Worm (Caenorhabditis elegans) whole organism, young adult: ENCODE data around the gene sru-1.

ENCODE experiments used
- B0035.1 ChIP-seq: sonication (generic microtip); optimal IDR thresholded peaks from 2 replicates; lab custom pipeline; 2016; ENCODE audit warnings: missing genetic modification characterization, mild to moderate bottlenecking, missing compliant biosample characterization, missing genotype, missing genetic modification reagents
- B0336.3 ChIP-seq: fragments of 200-800 bp; sonication (Bioruptor generic); IDR thresholded peaks from 2 replicates; pipeline ENCODE4 v1.3.6; 2022; ENCODE audit warnings: missing genetic modification characterization, missing compliant biosample characterization
- C06A6.2 ChIP-seq: fragments of 200-800 bp; sonication (Bioruptor generic); conservative IDR thresholded peaks from 2 replicates; pipeline ENCODE4 v1.3.6; 2022; ENCODE audit warnings: missing genetic modification characterization, missing compliant biosample characterization
- C17E4.6 ChIP-seq: fragments of 200-800 bp; sonication (Bioruptor generic); IDR thresholded peaks from 2 replicates; pipeline ENCODE4 v1.3.6; 2022; ENCODE audit warnings: missing genetic modification reagents, missing genetic modification characterization, missing compliant biosample characterization
- D2030.7 ChIP-seq: fragments of 200-800 bp; sonication (Bioruptor generic); IDR thresholded peaks from 2 replicates; pipeline ENCODE4 v1.3.6; 2022; ENCODE audit warnings: missing genetic modification reagents, missing genetic modification characterization, missing compliant biosample characterization
- F23B12.7 ChIP-seq: sonication (generic microtip); optimal IDR thresholded peaks from 2 replicates; lab custom pipeline; 2017; ENCODE audit warnings: missing genetic modification characterization, mild to moderate bottlenecking, missing compliant biosample characterization, antibody characterized with exemption, moderate library complexity; ENCODE audit not compliant: insufficient read depth
- F37B4.10 ChIP-seq: fragments of 200-800 bp; sonication (Bioruptor generic); IDR thresholded peaks from 2 replicates; pipeline ENCODE4 v1.3.6; 2022; ENCODE audit warnings: missing genetic modification characterization, missing compliant biosample characterization
- F49E8.2 ChIP-seq: sonication (generic microtip); optimal IDR thresholded peaks from 3 replicates; lab custom pipeline; 2017; ENCODE audit warnings: missing genetic modification characterization, mild to moderate bottlenecking, missing compliant biosample characterization, antibody characterized with exemption, moderate library complexity; ENCODE audit not compliant: insufficient read depth
- F55B11.4 ChIP-seq: sonication (generic microtip); optimal IDR thresholded peaks from 2 replicates; lab custom pipeline; 2016; ENCODE audit warnings: missing compliant biosample characterization, missing genetic modification characterization, borderline replicate concordance; ENCODE audit not compliant: insufficient read depth
- F57A8.1 ChIP-seq: fragments of 200-800 bp; sonication (Bioruptor generic); optimal IDR thresholded peaks from 2 replicates; lab custom pipeline; 2018; ENCODE audit warnings: mild to moderate bottlenecking, missing genetic modification characterization, moderate library complexity, missing compliant biosample characterization
- F57C9.4 ChIP-seq: sonication (generic microtip); optimal IDR thresholded peaks from 2 replicates; lab custom pipeline; 2017; ENCODE audit warnings: mild to moderate bottlenecking, missing genetic modification characterization, missing compliant biosample characterization
- Y53F4B.3 ChIP-seq: fragments of 200-800 bp; sonication (Bioruptor generic); IDR thresholded peaks from 2 replicates; pipeline ENCODE4 v1.3.6; 2022; ENCODE audit warnings: missing genetic modification reagents, missing genetic modification characterization, missing compliant biosample characterization
- Y56A3A.18 ChIP-seq: fragments of 200-800 bp; sonication (Bioruptor generic); IDR thresholded peaks from 2 replicates; pipeline ENCODE4 v1.3.6; 2022; ENCODE audit warnings: missing genetic modification reagents, missing genetic modification characterization, missing compliant biosample characterization
- Y67H2A.10 ChIP-seq: fragments of 200-800 bp; sonication (Bioruptor generic); conservative IDR thresholded peaks from 2 replicates; pipeline ENCODE4 v1.3.6; 2022; ENCODE audit warnings: missing genetic modification reagents, missing genetic modification characterization, missing compliant biosample characterization
- Y79H2A.3 ChIP-seq: fragments of 200-800 bp; sonication (Bioruptor generic); conservative IDR thresholded peaks from 2 replicates; pipeline ENCODE4 v1.3.6; 2022; ENCODE audit warnings: missing genetic modification reagents, missing genetic modification characterization, missing compliant biosample characterization
- Y95B8A.8 ChIP-seq: fragments of 200-800 bp; sonication (Bioruptor generic); IDR thresholded peaks from 2 replicates; pipeline ENCODE4 v1.3.6; 2022; ENCODE audit warnings: missing genetic modification reagents, missing genetic modification characterization, missing compliant biosample characterization
- akir-1 ChIP-seq: fragments of 200-800 bp; sonication (Bioruptor generic); optimal IDR thresholded peaks from 2 replicates; lab custom pipeline; 2018; ENCODE audit warnings: mild to moderate bottlenecking, missing genetic modification characterization, moderate library complexity, missing compliant biosample characterization
- aptf-3 ChIP-seq: fragments of 200-800 bp; sonication (Bioruptor generic); IDR thresholded peaks from 2 replicates; pipeline ENCODE4 v1.3.6; 2022; ENCODE audit warnings: missing genetic modification characterization, missing compliant biosample characterization
- attf-5 ChIP-seq: fragments of 200-800 bp; sonication (Bioruptor generic); optimal IDR thresholded peaks from 2 replicates; lab custom pipeline; 2018; ENCODE audit warnings: mild to moderate bottlenecking, missing genetic modification characterization, missing compliant biosample characterization
- bed-1 ChIP-seq: fragments of 200-800 bp; sonication (Bioruptor generic); IDR thresholded peaks from 2 replicates; pipeline ENCODE4 v1.3.6; 2022; ENCODE audit warnings: missing genetic modification reagents, missing genetic modification characterization, missing compliant biosample characterization
- bed-2 ChIP-seq: fragments of 200-800 bp; sonication (Bioruptor generic); IDR thresholded peaks from 2 replicates; pipeline ENCODE4 v1.3.6; 2022; ENCODE audit warnings: missing genetic modification reagents, missing genetic modification characterization, missing compliant biosample characterization
- ccch-3 ChIP-seq: fragments of 200-800 bp; sonication (Bioruptor generic); optimal IDR thresholded peaks from 2 replicates; lab custom pipeline; 2018; ENCODE audit warnings: mild to moderate bottlenecking, missing genetic modification characterization, missing compliant biosample characterization
- cebp-1 ChIP-seq, 2 experiments: fragments of 200-800 bp in 1 of 2; sonication (Bioruptor generic) in 1 of 2; sonication (generic microtip) in 1 of 2; IDR thresholded peaks in 1 of 2; optimal IDR thresholded peaks in 1 of 2; 2 replicates each; pipeline versions ENCODE4 v1.3.6 to Lab custom; 2017 to 2022; ENCODE audit warnings: missing compliant biosample characterization in 2 of 2, missing genetic modification characterization in 2 of 2, mild to moderate bottlenecking in 1 of 2, missing genetic modification reagents in 1 of 2, moderate library complexity in 1 of 2
- ceh-100 ChIP-seq: fragments of 200-800 bp; sonication (Bioruptor generic); IDR thresholded peaks from 2 replicates; pipeline ENCODE4 v1.3.6; 2022; ENCODE audit warnings: missing genetic modification reagents, missing genetic modification characterization, missing compliant biosample characterization
- ceh-91 ChIP-seq: fragments of 200-800 bp; sonication (Bioruptor generic); IDR thresholded peaks from 2 replicates; pipeline ENCODE4 v1.3.6; 2022; ENCODE audit warnings: missing genetic modification reagents, missing genetic modification characterization, missing compliant biosample characterization
- dox-1 ChIP-seq: fragments of 200-800 bp; sonication (Bioruptor generic); IDR thresholded peaks from 2 replicates; pipeline ENCODE4 v1.3.6; 2022; ENCODE audit warnings: missing genetic modification reagents, missing genetic modification characterization, missing compliant biosample characterization
- dpff-1 ChIP-seq: sonication (generic microtip); optimal IDR thresholded peaks from 2 replicates; lab custom pipeline; 2017; ENCODE audit warnings: mild to moderate bottlenecking, missing genetic modification characterization, missing compliant biosample characterization
- ekl-4 ChIP-seq: fragments of 200-800 bp; sonication (Bioruptor generic); IDR thresholded peaks from 2 replicates; pipeline ENCODE4 v1.3.6; 2022; ENCODE audit warnings: missing genetic modification reagents, missing genetic modification characterization, missing compliant biosample characterization
- ets-4 ChIP-seq: fragments of 200-800 bp; sonication (Bioruptor generic); optimal IDR thresholded peaks from 2 replicates; lab custom pipeline; 2018; ENCODE audit warnings: mild to moderate bottlenecking, missing genetic modification characterization, missing compliant biosample characterization
- hmg-1.2 ChIP-seq: fragments of 200-800 bp; sonication (Bioruptor generic); IDR thresholded peaks from 2 replicates; pipeline ENCODE4 v1.3.6; 2022; ENCODE audit warnings: missing genetic modification reagents, missing genetic modification characterization, missing compliant biosample characterization
- lag-1 ChIP-seq: fragments of 200-800 bp; sonication (Bioruptor generic); IDR thresholded peaks from 2 replicates; pipeline ENCODE4 v1.3.6; 2022; ENCODE audit warnings: missing genetic modification reagents, missing genetic modification characterization, missing compliant biosample characterization
- lin-26 ChIP-seq: fragments of 200-800 bp; sonication (Bioruptor generic); IDR thresholded peaks from 2 replicates; pipeline ENCODE4 v1.3.6; 2022; ENCODE audit warnings: missing genetic modification reagents, missing genetic modification characterization, missing compliant biosample characterization
- madf-3 ChIP-seq: fragments of 200-800 bp; sonication (Bioruptor generic); IDR thresholded peaks from 2 replicates; pipeline ENCODE4 v1.3.6; 2022; ENCODE audit warnings: missing genetic modification reagents, missing genetic modification characterization, missing compliant biosample characterization
- mxl-1 ChIP-seq: sonication (generic microtip); optimal IDR thresholded peaks from 2 replicates; lab custom pipeline; 2016; ENCODE audit warnings: missing genetic modification characterization, missing compliant biosample characterization
- nfya-2 ChIP-seq: fragments of 200-800 bp; sonication (Bioruptor generic); IDR thresholded peaks from 2 replicates; pipeline ENCODE4 v1.3.6; 2022; ENCODE audit warnings: missing genetic modification reagents, missing genetic modification characterization, missing compliant biosample characterization
- nfyb-1 ChIP-seq: fragments of 200-800 bp; sonication (Bioruptor generic); IDR thresholded peaks from 2 replicates; pipeline ENCODE4 v1.3.6; 2022; ENCODE audit warnings: missing genetic modification reagents, missing genetic modification characterization, missing compliant biosample characterization
- nhr-179 ChIP-seq: sonication (generic microtip); optimal IDR thresholded peaks from 2 replicates; lab custom pipeline; 2016; ENCODE audit warnings: mild to moderate bottlenecking, missing genetic modification characterization, missing compliant biosample characterization
- pbrm-1 ChIP-seq: fragments of 200-800 bp; sonication (Bioruptor generic); IDR thresholded peaks from 2 replicates; pipeline ENCODE4 v1.3.6; 2022; ENCODE audit warnings: missing genetic modification reagents, missing genetic modification characterization, missing compliant biosample characterization
- rec-8 ChIP-seq, 2 experiments: sonication (generic microtip); optimal IDR thresholded peaks; 2 replicates each; lab custom pipeline; 2016; ENCODE audit warnings: mild to moderate bottlenecking in 2 of 2, missing genetic modification characterization in 2 of 2, missing genetic modification reagents in 2 of 2, missing genotype in 2 of 2, missing biosample characterization in 1 of 2, missing compliant biosample characterization in 1 of 2, moderate library complexity in 1 of 2
- somi-1 ChIP-seq: fragments of 200-800 bp; sonication (Bioruptor generic); optimal IDR thresholded peaks from 2 replicates; lab custom pipeline; 2018; ENCODE audit warnings: mild to moderate bottlenecking, missing genetic modification characterization, missing compliant biosample characterization
- sptf-2 ChIP-seq: fragments of 200-800 bp; sonication (Bioruptor generic); optimal IDR thresholded peaks from 2 replicates; lab custom pipeline; 2018; ENCODE audit warnings: mild to moderate bottlenecking, missing genetic modification characterization, missing compliant biosample characterization
- tbp1 ChIP-seq: fragments of 200-800 bp; sonication (Bioruptor generic); optimal IDR thresholded peaks from 2 replicates; lab custom pipeline; 2018; ENCODE audit warnings: mild to moderate bottlenecking, missing genetic modification characterization, missing compliant biosample characterization
- tbx-9 ChIP-seq: sonication (generic microtip); optimal IDR thresholded peaks from 2 replicates; lab custom pipeline; 2016; ENCODE audit warnings: borderline replicate concordance, missing genetic modification characterization, inconsistent platforms, missing compliant biosample characterization
- unc-130 ChIP-seq: sonication (generic microtip); optimal IDR thresholded peaks from 2 replicates; lab custom pipeline; 2016; ENCODE audit warnings: missing genetic modification reagents, missing genetic modification characterization, missing compliant biosample characterization
- ztf-25 ChIP-seq: fragments of 200-800 bp; sonication (Bioruptor generic); IDR thresholded peaks from 2 replicates; pipeline ENCODE4 v1.3.6; 2022; ENCODE audit warnings: missing genetic modification reagents, missing genetic modification characterization, missing compliant biosample characterization
- ztf-26 ChIP-seq: sonication (generic microtip); optimal IDR thresholded peaks from 2 replicates; lab custom pipeline; 2017; ENCODE audit warnings: missing genetic modification characterization, missing compliant biosample characterization
- ztf-28 ChIP-seq: fragments of 200-800 bp; sonication (Bioruptor generic); IDR thresholded peaks from 2 replicates; pipeline ENCODE4 v1.3.6; 2022; ENCODE audit warnings: missing genetic modification reagents, missing genetic modification characterization, missing compliant biosample characterization

Gene sru-1

DNA sequence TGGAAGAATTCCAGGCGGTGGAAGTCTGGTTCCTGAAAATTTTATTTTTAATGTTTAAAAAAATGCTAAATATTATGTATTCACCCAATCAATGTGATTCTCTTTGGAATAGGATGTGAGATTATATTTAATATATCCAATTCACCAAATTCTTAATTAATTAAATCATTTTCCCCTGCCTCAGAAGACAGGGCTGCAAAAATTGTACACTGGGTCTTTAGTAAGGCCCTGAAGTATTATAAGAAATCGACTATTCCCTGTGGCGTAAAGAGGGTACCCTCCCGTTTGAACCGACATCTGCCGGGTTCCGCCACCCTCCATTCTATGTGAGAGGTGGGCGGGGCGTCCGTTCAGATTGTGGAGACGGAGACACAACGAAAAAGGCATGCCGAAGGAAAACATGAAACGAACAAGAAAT is 22.8 kb downstream of the sru-1 start (continued):
- TF ChIP-seq tbp1 (GFP tag; lab: Kevin White, UChicago) (peak; percentile 73), lin-26 (GFP tag; lab: Robert Waterston, UW) (no peak; the same call in 1 of the 2 replicates), unc-130 (GFP tag; lab: Kevin White, UChicago) (no peak), F55B11.4 (tag; lab: Kevin White, UChicago) (no peak), bed-1 (GFP tag; lab: Robert Waterston, UW) (no peak), madf-3 (peak; percentile 62; the same call in 1 of the 2 replicates), F23B12.7 (tag; lab: Kevin White, UChicago) (peak; percentile 17), sptf-2 (no peak), F49E8.2 (tag; lab: Kevin White, UChicago) (peak; percentile 56), tbx-9 (tag; lab: Kevin White, UChicago) (no peak), lag-1 (GFP tag; lab: Robert Waterston, UW) (0 out of 2 replicates have a peak, but pooled peaks have one; percentile 61), D2030.7 (peak; percentile 56), ceh-100 (GFP tag; lab: Robert Waterston, UW) (0 out of 2 replicates have a peak, but pooled peaks have one; percentile 37), akir-1 (GFP tag; lab: Kevin White, UChicago) (no peak), Y67H2A.10 (GFP tag; lab: Robert Waterston, UW) (no peak), dpff-1 (tag; lab: Kevin White, UChicago) (no peak), cebp-1 (GFP tag; IDR thresholded peaks at IDR 0.05; lab: Robert Waterston, UW) (no peak), cebp-1 (tag; optimal IDR thresholded peaks at IDR 0.05; lab: Kevin White, UChicago) (peak; percentile 62), somi-1 (GFP tag; lab: Kevin White, UChicago) (no peak), pbrm-1 (GFP tag; lab: Robert Waterston, UW) (peak; percentile 77; the same call in 1 of the 2 replicates), B0336.3 (GFP tag; lab: Robert Waterston, UW) (peak; percentile 94), C06A6.2 (GFP tag; lab: Robert Waterston, UW) (no peak; the same call in 1 of the 2 replicates), F57A8.1 (GFP tag; lab: Kevin White, UChicago) (no peak), nfya-2 (GFP tag; lab: Robert Waterston, UW) (no peak), ztf-28 (GFP tag; lab: Robert Waterston, UW) (no peak), ccch-3 (GFP tag; lab: Kevin White, UChicago) (no peak), C17E4.6 (GFP tag; lab: Robert Waterston, UW) (0 out of 2 replicates have a peak, but pooled peaks have one; percentile 47), F57C9.4 (tag; lab: Kevin White, UChicago) (no peak), dox-1 (GFP tag; lab: Robert Waterston, UW) (peak; percentile 69), nfyb-1 (GFP tag; lab: Robert Waterston, UW) (peak; percentile 68; the same call in 1 of the 2 replicates), attf-5 (GFP tag; lab: Kevin White, UChicago) (peak; percentile 47), Y53F4B.3 (GFP tag; lab: Robert Waterston, UW) (no peak), bed-2 (GFP tag; lab: Robert Waterston, UW) (no peak), B0035.1 (tag; lab: Kevin White, UChicago) (no peak), nhr-179 (tag; lab: Kevin White, UChicago) (no peak), ztf-26 (tag; lab: Kevin White, UChicago) (peak; percentile 25), ekl-4 (GFP tag; lab: Robert Waterston, UW) (peak; percentile 56; the same call in 1 of the 2 replicates), Y79H2A.3 (no peak), ceh-91 (GFP tag; lab: Robert Waterston, UW) (no peak), ets-4 (no peak), ztf-25 (GFP tag; lab: Robert Waterston, UW) (no peak), F37B4.10 (GFP tag; lab: Robert Waterston, UW) (no peak), hmg-1.2 (peak; percentile 89), rec-8 (tag; optimal IDR thresholded peaks at IDR 0.05; lab: Kevin White, UChicago) (peak in 1 of 2 experiments; percentile 25), Y95B8A.8 (GFP tag; lab: Robert Waterston, UW) (0 out of 2 replicates have a peak, but pooled peaks have one; percentile 45), aptf-3 (GFP tag; lab: Robert Waterston, UW) (no peak), Y56A3A.18 (GFP tag; lab: Robert Waterston, UW) (peak; percentile 74; the same call in 1 of the 2 replicates), mxl-1 (no peak)
